Fruit fly (Drosophila melanogaster) whole organism, wandering third instar larva: ENCODE results near the gene fliI.

Experiments used
- Dif ChIP-seq: fragments of 200-275, 200-300 bp; sonication (Bioruptor generic); optimal IDR thresholded peaks from 2 replicates; lab custom pipeline; 2018; ENCODE audit warnings: missing biosample characterization, missing genetic modification characterization; ENCODE audit not compliant: partially characterized antibody
- Hr78 ChIP-seq: fragments of >200 bp; optimal IDR thresholded peaks from 2 replicates; lab custom pipeline; 2017; ENCODE audit warnings: missing biosample characterization, missing genetic modification characterization
- Hr83 ChIP-seq: fragments of 200-300 bp; sonication (Bioruptor generic); optimal IDR thresholded peaks from 2 replicates; lab custom pipeline; 2016; ENCODE audit warnings: missing biosample characterization, mild to moderate bottlenecking, missing genetic modification characterization, moderate library complexity; ENCODE audit not compliant: poor library complexity, severe bottlenecking
- dsf ChIP-seq: sonication (Bioruptor generic); optimal IDR thresholded peaks from 2 replicates; lab custom pipeline; 2016; ENCODE audit warnings: missing biosample characterization, missing genetic modification characterization, borderline replicate concordance
- usp ChIP-seq: fragments of >200 bp; optimal IDR thresholded peaks from 2 replicates; lab custom pipeline; 2017; ENCODE audit warnings: missing biosample characterization, missing genetic modification characterization

fliI gene

dm6 chrX:21388734-21389133 is 49.2 kb downstream of the fliI start, which contains the start of gene mst:
Gene mst, plus strand, starts transcription at chrX:21388977.
- no peak for TF ChIP-seq usp (GFP tag; lab: Kevin White, UChicago)
- no peak for TF ChIP-seq Hr78
- TF ChIP-seq Dif (GFP tag; lab: Kevin White, UChicago), result no peak
- TF ChIP-seq dsf, result no peak
- TF ChIP-seq Hr83, result no peak
